Worm (Caenorhabditis elegans) whole organism, L1 larva: Measurements from ENCODE around the gene T04B2.3.

Source experiments
- alr-1 ChIP-seq: fragments of 200-800 bp; sonication (Bioruptor generic); optimal IDR thresholded peaks from 2 replicates; lab custom pipeline; 2018; ENCODE audit warnings: borderline replicate concordance, mild to moderate bottlenecking, missing genetic modification characterization, missing compliant biosample characterization
- egl-27 ChIP-seq, 2 experiments: fragments of 150-350 bp in 1 of 2; sonication (generic microtip); optimal IDR thresholded peaks; 3 replicates each; lab custom pipeline; 2017 to 2018; ENCODE audit warnings: missing biosample characterization in 2 of 2, missing genetic modification characterization in 2 of 2, missing genetic modification reagents in 2 of 2
- fos-1 ChIP-seq: fragments of 150-350 bp; optimal IDR thresholded peaks from 2 replicates; lab custom pipeline; 2014; ENCODE audit warnings: missing biosample characterization, missing genetic modification characterization
- isw-1 ChIP-seq: fragments of 200-800 bp; sonication (Bioruptor generic); IDR thresholded peaks from 2 replicates; pipeline ENCODE4 v1.3.6; 2022; ENCODE audit warnings: missing genetic modification characterization, missing compliant biosample characterization
- lin-39 ChIP-seq: fragments of 150-350 bp; optimal IDR thresholded peaks from 2 replicates; lab custom pipeline; 2014; ENCODE audit warnings: missing biosample characterization, missing genetic modification reagents, missing genetic modification characterization
- mdl-1 ChIP-seq, 2 experiments: fragments of 150-350 bp; optimal IDR thresholded peaks; 2 replicates each; lab custom pipeline; 2014 to 2017; ENCODE audit warnings: missing biosample characterization in 2 of 2, missing genetic modification characterization in 2 of 2, inconsistent platforms in 1 of 2
- nhr-19 ChIP-seq: fragments of 200-800 bp; sonication (Bioruptor generic); conservative IDR thresholded peaks from 2 replicates; pipeline ENCODE4 v1.3.6; 2022; ENCODE audit warnings: missing genetic modification characterization, missing compliant biosample characterization
- nhr-71 ChIP-seq: sonication (generic microtip); optimal IDR thresholded peaks from 2 replicates; lab custom pipeline; 2016; ENCODE audit warnings: mild to moderate bottlenecking, missing genetic modification characterization, moderate library complexity, missing compliant biosample characterization
- nhr-90 ChIP-seq: sonication (generic microtip); optimal IDR thresholded peaks from 2 replicates; lab custom pipeline; 2016; ENCODE audit warnings: mild to moderate bottlenecking, missing genetic modification characterization, missing compliant biosample characterization; ENCODE audit not compliant: poor library complexity
- skn-1 ChIP-seq: fragments of 150-350 bp; optimal IDR thresholded peaks from 2 replicates; lab custom pipeline; 2014; ENCODE audit warnings: missing biosample characterization, missing genetic modification characterization
- snpc-4 ChIP-seq: fragments of 150-350 bp; optimal IDR thresholded peaks from 2 replicates; lab custom pipeline; 2014; ENCODE audit warnings: missing biosample characterization, missing genetic modification characterization
- zag-1 ChIP-seq: fragments of 150-350 bp; optimal IDR thresholded peaks from 2 replicates; lab custom pipeline; 2014; ENCODE audit warnings: missing biosample characterization, missing genetic modification characterization

ce11 chrIV:10089777-10090176 lies 42.6 kb downstream of the T04B2.3 start, which contains the start of gene ttr-39:
- no peak for TF ChIP-seq mdl-1 (tag; optimal IDR thresholded peaks at IDR 0.05; lab: Kevin White, UChicago)
- no peak for TF ChIP-seq zag-1
- no peak for TF ChIP-seq alr-1 (tag; lab: Kevin White, UChicago)
- no peak for TF ChIP-seq nhr-90 (tag; lab: Kevin White, UChicago)
- no peak for TF ChIP-seq isw-1
- no peak for TF ChIP-seq fos-1 (tag; lab: Kevin White, UChicago)
- no peak for TF ChIP-seq egl-27 (tag; optimal IDR thresholded peaks at IDR 0.05; lab: Kevin White, UChicago)
- no peak for TF ChIP-seq nhr-71 (tag; lab: Kevin White, UChicago)
- no peak for TF ChIP-seq lin-39 (tag; lab: Kevin White, UChicago)
- TF ChIP-seq skn-1 (tag; lab: Kevin White, UChicago) = no peak
- TF ChIP-seq snpc-4 = no peak
- no peak for TF ChIP-seq nhr-19 (GFP tag; lab: Robert Waterston, UW)
